Fruit fly (Drosophila melanogaster): Measurements from ENCODE around the gene Gs1.

Gs1 gene

dm6 chr2L:136747-137709 lies 5.2 kb downstream of the Gs1 start:
- TF ChIP-seq psq (optimal IDR thresholded peaks at IDR 0.05): no peak
- TF ChIP-seq EcR (GFP tag; optimal IDR thresholded peaks at IDR 0.05): peak in 1 of 2 experiments; percentile 16
- no peak for TF ChIP-seq CG8478 (optimal IDR thresholded peaks at IDR 0.05)

- no peak for TF ChIP-seq usp (GFP tag; optimal IDR thresholded peaks at IDR 0.05)
- TF ChIP-seq EcR (GFP tag; optimal IDR thresholded peaks at IDR 0.05): no peak
- no peak for TF ChIP-seq CG8478 (optimal IDR thresholded peaks at IDR 0.05)
- TF ChIP-seq psq (optimal IDR thresholded peaks at IDR 0.05): no peak
- no peak for TF ChIP-seq Dll (optimal IDR thresholded peaks at IDR 0.05)
- TF ChIP-seq pan (optimal IDR thresholded peaks at IDR 0.05): no peak
These were observed 6.2 kb downstream of the Gs1 start for dm6 chr2L:138063-138462.

- TF ChIP-seq pan (optimal IDR thresholded peaks at IDR 0.05) (no peak), Dll (optimal IDR thresholded peaks at IDR 0.05) (no peak), EcR (GFP tag; optimal IDR thresholded peaks at IDR 0.05) (no peak), CG8478 (optimal IDR thresholded peaks at IDR 0.05) (no peak), psq (optimal IDR thresholded peaks at IDR 0.05) (no peak), usp (GFP tag; optimal IDR thresholded peaks at IDR 0.05) (no peak)
These were observed 7.7 kb downstream of the Gs1 start for dm6 chr2L:139610-140009.

DNA sequence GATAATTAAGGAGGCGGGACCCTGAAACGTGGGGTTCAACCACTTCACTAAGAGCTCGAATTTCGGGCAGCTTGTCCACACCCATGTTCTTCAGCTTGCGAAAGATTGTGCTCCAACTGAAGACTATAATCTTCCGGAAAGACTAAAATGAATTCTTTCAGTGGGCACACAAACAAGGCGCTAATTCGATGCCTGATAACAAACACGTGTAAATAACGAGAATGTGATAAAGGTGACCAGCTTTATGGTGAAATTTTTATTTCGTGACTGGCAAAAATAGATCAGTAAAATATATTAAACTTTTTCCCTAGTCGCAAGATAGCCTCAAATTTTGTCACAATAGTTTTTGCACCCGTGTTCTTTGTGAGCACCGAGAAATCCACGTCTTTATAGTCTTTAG lies 9.0 kb downstream of the Gs1 start, which contains the start of the genes CG31975 and ovm:
Gene CG31975 (minus strand): TSS at position 144 of the 400 bp plus-strand sequence.
Gene ovm (minus strand): TSS at position 144 of the 400 bp plus-strand sequence.
- TF ChIP-seq pan (optimal IDR thresholded peaks at IDR 0.05) (no peak), EcR (GFP tag; optimal IDR thresholded peaks at IDR 0.05) (no peak), psq (optimal IDR thresholded peaks at IDR 0.05) (no peak), CG8478 (optimal IDR thresholded peaks at IDR 0.05) (no peak), Dll (optimal IDR thresholded peaks at IDR 0.05) (no peak), usp (GFP tag; optimal IDR thresholded peaks at IDR 0.05) (no peak)

DNA sequence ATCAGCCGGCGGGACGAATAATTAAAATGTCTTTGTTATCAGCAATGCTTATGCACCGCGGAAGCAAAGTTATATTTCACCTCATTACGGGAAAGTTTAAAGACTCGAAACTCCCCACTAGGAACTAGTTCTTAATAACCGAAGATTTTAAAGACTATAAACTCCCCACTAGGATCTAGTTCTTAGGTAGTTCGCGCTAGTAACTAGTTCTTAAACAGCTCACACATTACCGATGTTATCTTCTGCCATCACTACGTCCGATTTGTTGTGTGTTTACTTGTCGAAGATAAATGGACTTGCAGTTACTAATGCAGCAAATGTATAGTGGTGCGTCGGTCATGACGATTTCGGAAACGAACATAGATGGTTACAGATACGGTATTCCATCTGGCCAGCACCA lies 11.2 kb downstream of the Gs1 start, which contains the start of the genes CG31974 and CG11454:
Gene CG31974 (minus strand): TSS at position 4 of the 400 bp plus-strand sequence.
Gene CG11454 (plus strand): TSS at position 236 of the 400 bp plus-strand sequence.
- TF ChIP-seq EcR (GFP tag; optimal IDR thresholded peaks at IDR 0.05) (no peak), Dll (optimal IDR thresholded peaks at IDR 0.05) (no peak), pan (optimal IDR thresholded peaks at IDR 0.05) (no peak), psq (optimal IDR thresholded peaks at IDR 0.05) (no peak), CG8478 (optimal IDR thresholded peaks at IDR 0.05) (no peak), usp (GFP tag; optimal IDR thresholded peaks at IDR 0.05) (no peak)

DNA sequence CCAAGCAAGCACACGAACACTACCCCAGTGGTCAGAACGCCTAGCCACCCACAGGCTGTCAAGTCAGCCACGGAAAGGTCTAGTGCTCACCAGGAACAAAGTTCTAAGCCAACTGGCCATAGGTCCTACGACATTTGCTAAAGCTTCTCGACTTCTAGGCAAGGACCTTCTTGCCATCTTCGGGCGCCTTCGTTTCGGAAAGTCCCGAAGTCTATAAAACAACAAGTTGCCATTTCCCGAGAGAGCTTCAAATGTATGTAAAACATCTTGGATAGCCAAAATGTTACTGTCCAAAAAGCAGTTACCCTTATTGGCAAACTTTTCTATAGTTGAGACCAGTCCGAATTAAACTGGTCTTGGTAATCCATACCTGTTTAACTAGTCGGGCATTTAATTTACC lies 14.6 kb downstream of the Gs1 start:
- TF ChIP-seq CG8478 (optimal IDR thresholded peaks at IDR 0.05) (no peak), pan (optimal IDR thresholded peaks at IDR 0.05) (no peak), Dll (optimal IDR thresholded peaks at IDR 0.05) (no peak), EcR (GFP tag; optimal IDR thresholded peaks at IDR 0.05) (no peak), usp (GFP tag; optimal IDR thresholded peaks at IDR 0.05) (no peak), psq (optimal IDR thresholded peaks at IDR 0.05) (no peak)

DNA sequence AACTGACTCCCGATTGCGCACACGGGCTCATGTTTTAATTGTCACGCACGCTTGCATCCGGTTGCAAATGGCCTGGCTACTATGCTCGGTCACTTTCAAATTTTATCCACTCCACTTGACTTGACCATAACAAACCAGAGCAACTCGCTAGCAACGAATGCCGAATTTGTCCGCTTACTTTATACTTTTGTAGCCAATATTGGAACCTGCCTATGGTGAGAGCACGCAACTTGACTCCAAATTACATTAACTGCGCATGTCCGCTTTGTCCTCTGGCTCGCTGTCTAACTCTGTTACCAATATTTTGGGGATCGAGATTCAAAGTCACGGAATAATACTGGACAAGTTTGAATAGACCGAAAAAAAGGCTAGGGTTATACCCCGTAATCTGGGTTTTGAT lies 21.3 kb downstream of the Gs1 start, which contains the start of gene CG42399:
Gene CG42399 (minus strand): TSS at position 159 of the 400 bp plus-strand sequence.
- TF ChIP-seq pan (optimal IDR thresholded peaks at IDR 0.05) (no peak), Dll (optimal IDR thresholded peaks at IDR 0.05) (no peak)

DNA sequence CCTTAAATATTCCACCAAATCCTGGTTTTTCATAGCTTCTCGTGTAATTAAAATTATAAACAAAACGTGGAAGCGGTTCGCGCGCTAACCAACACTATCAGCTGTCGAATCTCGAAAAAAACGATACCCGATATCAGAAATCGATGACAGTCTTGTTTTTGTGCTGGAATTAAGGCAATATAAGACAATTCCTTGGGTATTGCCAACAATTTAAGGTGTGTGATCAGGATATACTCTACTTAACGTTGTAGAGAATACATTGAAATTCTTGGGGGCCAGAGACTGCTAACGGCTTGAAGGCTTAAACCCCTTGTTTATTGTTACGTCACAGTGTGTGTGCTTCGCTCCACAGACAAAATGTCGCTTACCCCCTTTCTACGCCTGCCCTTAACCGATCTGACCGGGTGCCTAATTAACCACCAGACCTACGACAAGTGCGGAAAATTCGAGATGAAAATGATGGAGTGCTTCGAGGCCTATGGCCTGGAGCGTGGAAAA lies 23.4 kb downstream of the Gs1 start, which contains the start of gene Pus10:
Gene Pus10 (minus strand): TSS at position 91 of the 498 bp plus-strand sequence.
- no peak for TF ChIP-seq psq (optimal IDR thresholded peaks at IDR 0.05)

- TF ChIP-seq Dll (optimal IDR thresholded peaks at IDR 0.05) (no peak), CG8478 (optimal IDR thresholded peaks at IDR 0.05) (no peak), pan (optimal IDR thresholded peaks at IDR 0.05) (no peak), EcR (GFP tag; optimal IDR thresholded peaks at IDR 0.05) (no peak), psq (optimal IDR thresholded peaks at IDR 0.05) (no peak), usp (GFP tag; optimal IDR thresholded peaks at IDR 0.05) (no peak)
These were observed 24.1 kb downstream of the Gs1 start, which contains the start of gene CG3436 for dm6 chr2L:155994-156393. CG3436 (plus strand) TSS chr2L:156029.

dm6 chr2L:158649-159257 lies 26.9 kb downstream of the Gs1 start, which contains the start of the genes CG33635 and spen:
CG33635 (minus strand) TSS chr2L:158664.
spen (plus strand) TSS chr2L:159032.
- TF ChIP-seq usp (GFP tag; optimal IDR thresholded peaks at IDR 0.05): no peak
- no peak for TF ChIP-seq CG8478 (optimal IDR thresholded peaks at IDR 0.05)
- TF ChIP-seq Dll (optimal IDR thresholded peaks at IDR 0.05): no peak
- no peak for TF ChIP-seq EcR (GFP tag; optimal IDR thresholded peaks at IDR 0.05)
- no peak for TF ChIP-seq pan (optimal IDR thresholded peaks at IDR 0.05)
- TF ChIP-seq psq (optimal IDR thresholded peaks at IDR 0.05): no peak

DNA sequence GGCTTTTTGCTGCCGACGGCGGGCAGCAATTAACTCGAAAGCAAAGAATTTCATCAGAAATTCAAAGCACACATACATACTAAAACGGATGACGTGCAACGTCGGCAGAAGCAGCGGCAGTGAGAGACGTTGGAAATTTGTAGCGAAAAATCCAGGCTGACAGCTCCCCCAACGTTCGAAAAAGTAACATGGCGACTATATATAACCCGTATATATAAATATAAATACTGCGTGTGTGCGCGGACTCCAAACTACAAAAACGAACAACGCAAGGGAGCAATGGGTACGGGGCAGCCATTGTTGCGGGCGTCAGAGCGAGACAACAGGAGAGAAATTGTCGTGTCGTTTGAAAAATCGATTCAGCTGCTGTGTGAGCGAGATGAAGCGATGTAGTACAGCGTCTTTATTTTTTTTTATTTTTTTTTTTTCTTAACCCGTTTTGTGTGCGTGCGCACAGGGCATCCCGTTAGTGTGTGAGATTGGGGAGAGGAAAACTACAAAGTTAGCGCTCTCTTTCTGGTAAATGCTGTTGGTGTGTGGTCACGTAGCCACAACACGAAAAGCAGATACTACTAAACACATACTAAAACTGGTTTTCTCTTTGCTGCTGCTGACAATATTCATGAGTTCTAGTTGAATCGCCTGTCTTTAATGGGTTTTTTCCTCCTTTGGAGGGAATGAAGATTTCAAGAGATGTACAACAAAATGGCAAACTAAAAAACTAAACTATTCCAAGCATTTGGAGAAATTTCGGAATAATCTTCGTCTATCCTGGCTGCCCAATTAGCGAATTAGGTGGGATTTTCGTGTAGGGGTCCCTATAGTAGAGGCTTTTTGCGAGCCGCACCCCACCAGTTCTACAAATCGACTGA lies 28.9 kb downstream of the Gs1 start:
- TF ChIP-seq usp (GFP tag; optimal IDR thresholded peaks at IDR 0.05) (no peak), EcR (GFP tag; optimal IDR thresholded peaks at IDR 0.05) (peak in 1 of 2 experiments; percentile 27), CG8478 (optimal IDR thresholded peaks at IDR 0.05) (peak; percentile 80), psq (optimal IDR thresholded peaks at IDR 0.05) (no peak)

Data from whole organism.